Fruit fly (Drosophila melanogaster) ovary, adult (tissue): Measurements from ENCODE around the gene CG34247.

ENCODE experiments used
- CG17801 ChIP-seq: fragments of 200-800 bp; optimal IDR thresholded peaks from 2 replicates; lab custom pipeline; 2019; ENCODE audit warnings: missing biosample characterization, mild to moderate bottlenecking, missing genetic modification characterization, moderate library complexity; ENCODE audit not compliant: partially characterized antibody

Gene CG34247

DNA sequence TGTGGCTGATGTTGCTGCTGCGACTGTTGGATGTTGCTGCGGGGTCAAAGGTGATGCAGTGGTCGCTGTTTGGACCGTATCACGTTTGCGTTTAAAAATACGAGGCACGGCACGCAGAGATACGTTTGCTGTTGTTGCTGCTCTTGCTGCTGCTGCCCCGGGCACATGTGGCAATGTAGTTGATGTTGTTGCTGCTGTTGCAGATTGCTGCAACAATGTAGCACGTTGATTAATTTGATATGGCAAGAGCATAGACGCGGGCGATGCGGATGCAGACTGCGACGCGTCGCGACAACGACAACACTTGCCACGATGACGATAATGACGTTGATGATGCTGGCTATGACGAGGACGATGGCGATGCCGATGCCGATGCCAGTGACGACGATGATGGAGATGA, 48.2 kb downstream of the CG34247 start:
- TF ChIP-seq CG17801 (GFP tag; lab: Kevin White, UChicago), result no peak

DNA sequence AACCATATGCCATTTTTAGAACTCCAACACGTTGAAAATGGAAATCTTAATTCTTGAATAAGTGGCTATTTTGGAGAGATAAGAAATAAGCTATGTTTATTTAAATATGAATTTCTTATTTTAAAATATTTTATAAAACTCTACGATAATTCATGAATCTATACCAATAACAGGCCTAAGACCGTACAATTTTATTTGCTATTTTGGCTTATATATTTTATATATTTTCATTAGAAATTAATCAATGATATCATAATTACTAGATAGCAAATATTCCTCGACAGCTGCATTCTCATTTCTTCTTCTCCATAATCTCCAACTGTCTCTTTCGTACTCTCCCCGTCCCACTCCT, 49.5 kb downstream of the CG34247 start:
- no peak for TF ChIP-seq CG17801 (GFP tag; lab: Kevin White, UChicago)
